Fruit fly (Drosophila melanogaster): ENCODE data around the gene Tsp29Fa.

Tsp29Fa gene

DNA sequence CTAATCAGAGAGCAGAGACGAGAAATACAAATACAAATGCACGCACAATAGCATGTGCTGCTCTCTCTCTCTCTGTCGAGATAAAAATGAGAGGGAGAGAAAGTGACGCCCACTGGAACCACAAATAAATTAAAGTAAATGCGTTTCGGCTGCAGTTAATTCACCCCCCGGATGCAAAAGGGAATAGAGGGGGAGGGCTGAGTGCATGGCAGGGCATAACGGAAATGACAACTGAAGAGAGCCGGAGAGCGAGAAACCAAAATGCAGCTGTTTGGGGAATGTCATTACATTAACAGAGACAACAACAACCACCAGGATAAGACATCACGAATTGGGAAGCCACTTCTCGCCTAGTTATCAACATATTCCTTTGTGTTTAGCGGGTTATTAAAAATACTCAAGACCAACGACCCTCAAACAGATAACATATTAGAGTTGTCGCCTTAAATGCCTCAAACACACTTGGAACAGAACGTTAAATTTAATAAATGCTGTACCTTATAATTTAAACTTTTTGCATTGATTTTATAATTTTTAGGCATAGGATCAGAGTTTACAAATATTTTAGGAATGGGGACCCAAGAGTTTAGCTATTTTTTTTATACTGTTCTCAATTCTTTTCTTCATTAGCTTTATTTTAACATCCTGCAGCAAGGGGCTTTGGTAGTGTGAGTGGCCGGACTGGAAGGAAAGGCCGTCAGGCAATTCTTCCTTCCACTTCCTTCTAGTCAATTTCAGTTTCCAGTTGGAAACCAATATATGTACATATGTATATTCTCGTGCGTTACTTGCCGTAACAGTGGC lies 16.4 kb downstream of the Tsp29Fa start:
- TF ChIP-seq h (optimal IDR thresholded peaks at IDR 0.05), result no peak
- TF ChIP-seq psq (optimal IDR thresholded peaks at IDR 0.05), result no peak
- TF ChIP-seq Sin3A (optimal IDR thresholded peaks at IDR 0.05), result no peak
- no peak for TF ChIP-seq Myc (optimal IDR thresholded peaks at IDR 0.05)
- no peak for TF ChIP-seq insv (optimal IDR thresholded peaks at IDR 0.05)
- TF ChIP-seq ttk (optimal IDR thresholded peaks at IDR 0.05), result no peak

DNA sequence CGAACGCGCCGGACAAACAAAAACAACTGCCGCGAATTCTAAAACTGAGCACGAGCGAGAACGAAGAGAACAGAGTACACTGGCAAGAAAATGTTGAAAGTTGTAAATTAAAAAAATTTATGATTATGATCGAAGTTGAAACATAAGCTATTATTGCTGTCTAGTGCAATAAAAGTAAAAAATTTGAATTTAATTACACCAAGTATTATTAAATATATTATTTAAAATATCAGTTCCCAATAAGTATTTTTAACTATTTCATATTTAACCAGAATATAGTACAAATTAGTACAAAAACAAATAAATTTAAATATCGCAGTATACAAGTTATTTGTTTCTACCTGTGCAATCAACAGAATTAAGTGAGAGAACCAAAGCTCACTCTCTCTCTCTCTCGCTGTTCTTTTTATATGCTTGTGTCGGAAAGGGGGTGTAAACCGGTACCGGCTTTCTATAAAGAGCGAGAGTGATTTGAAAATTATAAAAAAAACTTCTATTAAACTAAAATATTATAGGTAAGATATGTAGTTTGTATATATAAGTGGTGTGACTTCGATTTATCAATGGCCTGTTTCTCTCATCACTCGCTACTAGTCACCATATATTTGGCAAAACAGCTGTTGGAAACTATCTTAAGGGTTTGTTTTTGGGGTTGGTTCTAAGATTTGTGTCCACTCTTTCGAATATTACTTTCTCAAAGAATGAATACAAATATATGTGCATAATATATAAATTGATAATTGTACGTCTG lies 17.6 kb downstream of the Tsp29Fa start, which contains the start of gene C1GalTA:
C1GalTA (minus strand) TSS at position 33 of the 751 bp plus-strand sequence.
- TF ChIP-seq h (optimal IDR thresholded peaks at IDR 0.05), result no peak
- no peak for TF ChIP-seq psq (optimal IDR thresholded peaks at IDR 0.05)
- TF ChIP-seq ttk (optimal IDR thresholded peaks at IDR 0.05), result no peak
- no peak for TF ChIP-seq Myc (optimal IDR thresholded peaks at IDR 0.05)
- TF ChIP-seq insv (optimal IDR thresholded peaks at IDR 0.05), result no peak
- TF ChIP-seq Sin3A (optimal IDR thresholded peaks at IDR 0.05), result no peak

DNA sequence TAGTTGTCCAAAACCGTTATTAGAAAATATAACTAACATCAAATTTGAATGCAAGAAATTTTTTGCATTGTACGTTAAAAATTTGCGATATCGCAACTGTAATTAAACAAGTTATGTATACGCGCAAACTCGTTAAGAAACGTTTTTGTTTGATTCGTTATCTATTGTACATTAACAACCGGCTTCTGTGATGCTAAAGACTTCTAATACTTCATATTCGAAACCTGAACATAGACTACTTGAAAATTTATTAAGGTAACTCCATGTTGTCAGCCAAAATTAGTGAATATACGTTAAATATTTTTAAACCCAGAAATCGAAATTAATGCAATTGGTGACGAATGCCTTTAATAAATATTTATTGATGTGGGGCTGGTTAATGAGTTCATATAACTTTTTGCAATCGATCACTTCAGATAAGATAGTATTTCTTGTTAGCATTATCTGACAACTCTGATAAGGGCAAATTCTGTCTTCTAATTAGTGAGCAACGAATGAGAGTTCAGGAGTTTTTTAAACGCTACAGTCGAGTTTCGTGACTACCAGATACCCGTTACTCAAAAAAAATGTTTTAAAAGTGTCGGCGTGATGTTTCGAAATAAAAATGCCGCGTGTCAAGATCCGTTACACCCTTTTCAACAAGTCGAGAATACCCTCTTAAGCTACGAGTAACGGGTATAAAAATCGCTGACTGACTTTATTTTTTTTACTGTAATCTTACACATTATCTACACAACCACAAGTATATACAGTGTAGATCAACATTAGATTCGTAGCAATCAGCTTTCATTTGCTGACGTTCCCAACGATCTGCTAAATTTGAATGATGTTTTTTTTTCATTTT lies 18.7 kb downstream of the Tsp29Fa start:
- TF ChIP-seq ttk (optimal IDR thresholded peaks at IDR 0.05) (no peak), insv (optimal IDR thresholded peaks at IDR 0.05) (no peak), Sin3A (optimal IDR thresholded peaks at IDR 0.05) (no peak), psq (optimal IDR thresholded peaks at IDR 0.05) (no peak), Myc (optimal IDR thresholded peaks at IDR 0.05) (no peak), h (optimal IDR thresholded peaks at IDR 0.05) (no peak)

DNA sequence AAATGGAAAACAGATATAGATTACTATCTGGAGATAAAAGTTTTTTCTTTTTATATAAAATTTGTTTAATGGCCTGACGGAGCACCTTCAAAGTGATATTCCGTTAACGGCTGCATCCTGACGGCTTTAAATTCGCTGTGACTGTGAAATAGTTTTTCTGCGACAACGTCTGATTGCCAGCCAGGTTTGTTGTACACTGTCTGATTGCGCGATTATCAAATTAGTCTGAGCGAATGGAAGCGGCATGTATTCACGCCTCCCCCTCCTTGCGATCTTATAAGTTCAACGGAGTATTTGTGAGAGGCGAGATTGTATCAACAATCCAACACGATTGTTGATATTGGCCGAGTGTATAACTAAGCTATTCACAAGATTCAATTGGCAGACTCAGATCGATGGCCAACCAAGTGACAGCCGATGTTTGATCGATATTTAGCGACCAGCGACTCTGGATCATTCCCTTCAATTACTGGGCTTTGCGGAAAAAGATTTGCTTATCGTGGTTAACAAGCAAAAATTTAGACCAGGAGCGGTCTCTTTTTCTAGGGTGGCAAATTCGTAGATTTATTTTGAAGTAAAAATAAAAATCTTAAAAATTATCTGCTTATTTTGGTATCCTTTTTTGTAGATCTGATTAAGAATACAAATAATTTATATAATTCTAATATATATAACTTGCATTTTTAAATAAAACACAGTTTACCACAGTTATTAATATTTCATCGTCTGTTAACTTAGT lies 22.0 kb downstream of the Tsp29Fa start:
- TF ChIP-seq Myc (optimal IDR thresholded peaks at IDR 0.05), result no peak
- no peak for TF ChIP-seq insv (optimal IDR thresholded peaks at IDR 0.05)
- no peak for TF ChIP-seq psq (optimal IDR thresholded peaks at IDR 0.05)
- TF ChIP-seq ttk (optimal IDR thresholded peaks at IDR 0.05), result no peak
- no peak for TF ChIP-seq Sin3A (optimal IDR thresholded peaks at IDR 0.05)
- TF ChIP-seq h (optimal IDR thresholded peaks at IDR 0.05), result no peak

DNA sequence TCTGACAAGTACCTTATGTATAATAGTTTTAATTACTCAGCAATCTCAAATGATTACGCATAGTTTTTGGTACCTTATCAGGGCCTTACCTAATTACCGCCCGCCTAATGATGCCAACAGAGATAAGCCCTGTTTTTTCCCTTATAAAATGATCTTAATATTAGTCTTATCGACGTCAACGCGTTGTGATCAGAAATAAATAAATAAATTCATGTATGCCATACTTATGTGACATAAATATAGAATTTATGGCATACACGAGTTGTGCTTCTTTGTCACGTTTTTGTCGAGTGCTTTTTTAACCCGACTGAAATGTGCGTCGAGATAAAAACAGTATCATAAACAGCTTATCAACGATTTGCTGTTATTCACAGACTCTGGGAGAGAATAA lies 22.6 kb downstream of the Tsp29Fa start:
- TF ChIP-seq h (optimal IDR thresholded peaks at IDR 0.05), result no peak
- no peak for TF ChIP-seq psq (optimal IDR thresholded peaks at IDR 0.05)

DNA sequence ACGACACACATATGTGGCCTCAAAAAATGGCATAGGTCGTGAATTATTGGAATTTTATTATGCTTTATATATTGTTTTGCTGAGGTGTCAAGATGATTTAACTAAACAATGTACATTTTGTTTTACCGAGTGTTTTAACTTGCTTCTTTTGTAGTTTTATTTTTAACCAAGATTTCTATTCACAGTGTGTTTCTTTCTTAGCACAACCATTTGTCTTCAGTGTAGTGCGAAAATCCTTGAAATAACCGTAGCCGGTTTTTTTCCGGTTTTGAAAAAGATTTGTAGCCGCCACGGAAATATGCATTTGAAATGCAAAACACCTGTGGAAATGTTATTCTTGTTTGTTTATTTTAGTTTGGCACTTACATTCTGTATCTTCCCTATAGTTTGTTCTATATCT lies 23.4 kb downstream of the Tsp29Fa start:
- no peak for TF ChIP-seq ttk (optimal IDR thresholded peaks at IDR 0.05)
- no peak for TF ChIP-seq Sin3A (optimal IDR thresholded peaks at IDR 0.05)
- TF ChIP-seq Myc (optimal IDR thresholded peaks at IDR 0.05), result no peak
- TF ChIP-seq psq (optimal IDR thresholded peaks at IDR 0.05), result no peak
- no peak for TF ChIP-seq h (optimal IDR thresholded peaks at IDR 0.05)
- no peak for TF ChIP-seq insv (optimal IDR thresholded peaks at IDR 0.05)

DNA sequence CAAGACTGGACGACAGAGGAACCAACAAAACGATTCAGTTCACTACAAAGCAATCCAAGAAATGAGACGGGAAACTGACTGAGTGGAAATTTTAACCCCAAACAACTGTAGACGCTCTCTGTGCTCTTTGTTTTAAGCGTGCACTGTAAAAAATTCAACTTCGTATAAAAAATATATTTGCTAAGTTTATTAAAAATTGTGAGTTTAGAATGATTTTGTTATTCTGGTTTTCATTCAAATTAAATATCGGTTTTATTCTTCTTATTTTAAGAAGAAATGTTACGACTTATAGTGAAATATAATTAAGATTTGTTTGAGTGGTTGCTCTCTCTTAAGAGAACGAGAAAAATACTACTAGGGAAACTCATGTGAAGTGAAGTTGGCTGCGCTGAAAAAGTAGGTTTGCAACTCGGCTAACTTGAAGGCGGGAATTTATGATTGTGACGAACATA lies 24.3 kb downstream of the Tsp29Fa start:
- TF ChIP-seq h (optimal IDR thresholded peaks at IDR 0.05), result no peak
- no peak for TF ChIP-seq Sin3A (optimal IDR thresholded peaks at IDR 0.05)
- TF ChIP-seq insv (optimal IDR thresholded peaks at IDR 0.05), result no peak
- TF ChIP-seq ttk (optimal IDR thresholded peaks at IDR 0.05), result no peak
- TF ChIP-seq Myc (optimal IDR thresholded peaks at IDR 0.05), result no peak
- TF ChIP-seq psq (optimal IDR thresholded peaks at IDR 0.05), result no peak

DNA sequence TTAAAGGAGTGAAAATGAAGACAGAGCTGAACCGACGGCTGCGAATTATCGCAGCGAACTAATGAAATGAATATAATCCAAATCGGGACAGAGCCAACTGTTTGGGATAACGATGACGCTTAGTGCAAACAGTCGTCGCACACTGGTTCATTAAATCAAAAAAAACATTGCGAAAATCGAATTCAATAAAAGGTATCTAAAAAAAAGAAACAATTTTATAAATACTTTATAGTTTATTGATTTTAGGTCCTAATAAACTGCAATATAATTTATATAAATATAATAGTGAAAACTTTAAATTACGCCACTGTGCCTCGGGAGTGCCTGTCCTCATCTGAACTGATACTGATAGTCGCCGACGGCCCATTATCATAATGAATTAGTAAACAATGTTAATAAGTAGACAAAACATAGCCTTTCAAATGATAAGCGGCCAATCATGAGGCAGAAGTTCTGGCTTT lies 25.3 kb downstream of the Tsp29Fa start, which contains the start of gene CG31886:
CG31886 (minus strand) TSS at position 51 of the 461 bp plus-strand sequence.
- TF ChIP-seq Sin3A (optimal IDR thresholded peaks at IDR 0.05), result no peak
- TF ChIP-seq psq (optimal IDR thresholded peaks at IDR 0.05), result no peak
- no peak for TF ChIP-seq ttk (optimal IDR thresholded peaks at IDR 0.05)
- TF ChIP-seq insv (optimal IDR thresholded peaks at IDR 0.05), result no peak
- TF ChIP-seq Myc (optimal IDR thresholded peaks at IDR 0.05), result no peak
- no peak for TF ChIP-seq h (optimal IDR thresholded peaks at IDR 0.05)

DNA sequence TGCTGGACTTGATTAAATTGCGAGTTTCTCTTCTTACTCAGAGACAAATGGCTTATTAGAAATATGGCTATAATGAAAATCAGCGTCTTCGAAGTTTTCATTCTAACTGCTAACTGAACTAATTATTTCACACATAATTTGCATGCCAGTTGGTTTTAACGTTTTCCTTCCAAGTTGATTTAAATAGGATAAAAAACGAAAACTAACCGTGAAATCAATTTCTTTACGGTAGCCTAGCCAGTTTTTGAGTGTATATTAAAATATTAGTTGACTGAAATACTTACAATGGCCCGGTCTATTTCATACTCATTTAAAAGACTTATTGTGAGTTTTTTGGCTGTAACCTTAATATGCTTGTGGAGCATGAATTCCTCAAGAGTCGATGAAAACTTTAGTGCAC lies 28.5 kb downstream of the Tsp29Fa start, which contains the start of the genes CG9525 and CG32985:
CG9525 (minus strand) TSS at position 101 of the 400 bp plus-strand sequence.
CG32985 (plus strand) TSS at position 280 of the 400 bp plus-strand sequence.
- TF ChIP-seq psq (optimal IDR thresholded peaks at IDR 0.05) (no peak), Myc (optimal IDR thresholded peaks at IDR 0.05) (no peak), ttk (optimal IDR thresholded peaks at IDR 0.05) (no peak), Sin3A (optimal IDR thresholded peaks at IDR 0.05) (no peak), insv (optimal IDR thresholded peaks at IDR 0.05) (no peak)

DNA sequence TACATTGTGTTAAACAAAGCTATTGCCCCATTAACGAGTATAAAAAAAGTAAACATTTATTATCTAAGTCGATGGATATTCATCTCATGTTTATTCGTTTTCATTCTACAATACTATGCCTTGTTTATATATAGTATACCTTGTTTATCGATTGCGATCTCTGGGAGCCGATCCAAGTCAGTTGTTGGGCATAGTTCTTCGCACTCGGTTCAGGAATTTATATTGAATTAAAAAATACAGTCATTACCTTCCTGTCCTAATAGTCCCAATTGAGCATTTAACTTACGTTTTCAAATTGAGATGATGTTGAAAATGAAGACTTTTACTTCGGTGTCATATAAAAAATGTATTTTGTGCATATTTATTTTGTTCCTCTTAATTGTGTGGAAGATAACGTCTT lies 30.9 kb downstream of the Tsp29Fa start, which contains the start of gene CG32984:
CG32984 (plus strand) TSS at position 301 of the 400 bp plus-strand sequence.
- TF ChIP-seq psq (optimal IDR thresholded peaks at IDR 0.05) (no peak), insv (optimal IDR thresholded peaks at IDR 0.05) (no peak), Sin3A (optimal IDR thresholded peaks at IDR 0.05) (no peak)

DNA sequence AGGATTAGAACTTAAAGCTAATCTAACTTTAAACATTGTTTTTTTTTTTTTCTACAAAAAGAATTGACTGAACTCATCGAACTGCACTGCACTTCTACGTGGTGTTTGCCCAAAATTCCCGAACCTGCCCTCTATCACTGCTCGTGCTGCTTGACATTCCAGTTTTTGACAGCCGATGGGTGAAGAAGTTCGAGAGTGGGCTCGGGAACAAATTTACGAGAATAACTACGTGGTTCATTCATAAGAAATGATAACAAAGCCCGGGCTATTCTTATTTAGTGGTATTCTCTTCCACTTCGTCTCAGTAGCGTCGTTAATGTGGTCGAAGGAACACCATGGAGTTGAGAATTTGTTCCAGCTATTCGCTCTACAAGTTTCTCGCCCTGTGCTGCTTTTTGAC lies 33.5 kb downstream of the Tsp29Fa start, which contains the start of gene CG18088:
CG18088 (plus strand) TSS at position 301 of the 400 bp plus-strand sequence.
- TF ChIP-seq h (optimal IDR thresholded peaks at IDR 0.05), result no peak
- TF ChIP-seq Sin3A (optimal IDR thresholded peaks at IDR 0.05), result no peak
- no peak for TF ChIP-seq insv (optimal IDR thresholded peaks at IDR 0.05)
- no peak for TF ChIP-seq psq (optimal IDR thresholded peaks at IDR 0.05)
- TF ChIP-seq Myc (optimal IDR thresholded peaks at IDR 0.05), result no peak
- TF ChIP-seq ttk (optimal IDR thresholded peaks at IDR 0.05), result no peak
